Worm (Caenorhabditis elegans): ENCODE results near the gene Y39E4B.10.

- TF ChIP-seq ama-1 (optimal IDR thresholded peaks at IDR 0.05) (no peak), hmbx-1 (tag; optimal IDR thresholded peaks at IDR 0.05) (no peak), hmg-4 (GFP tag; optimal IDR thresholded peaks at IDR 0.05) (no peak), tbx-37 (GFP tag; conservative IDR thresholded peaks at IDR 0.05) (no peak), F13C5.2 (tag; optimal IDR thresholded peaks at IDR 0.05) (no peak), tbx-11 (GFP tag; IDR thresholded peaks at IDR 0.05) (no peak), flt-1 (GFP tag; IDR thresholded peaks at IDR 0.05) (no peak), aly-1 (tag; optimal IDR thresholded peaks at IDR 0.05) (no peak), ceh-13 (GFP tag; optimal IDR thresholded peaks at IDR 0.05) (no peak), tra-4 (tag; optimal IDR thresholded peaks at IDR 0.05) (no peak), pes-1 (GFP tag; IDR thresholded peaks at IDR 0.05) (no peak)
Measured at ce11 chrIII:13103980-13104379, 48.7 kb downstream of the Y39E4B.10 start.
